Worm (Caenorhabditis elegans): ENCODE results near the gene F27D9.13.

ce11 chrX:7661628-7662027 is 5.6 kb downstream of the F27D9.13 start:
- TF ChIP-seq ces-1 (GFP tag; optimal IDR thresholded peaks at IDR 0.05) (no peak), nhr-6 (tag; optimal IDR thresholded peaks at IDR 0.05) (peak; percentile 33), fos-1 (tag; optimal IDR thresholded peaks at IDR 0.05) (no peak)

All from whole organism, L4 larva.